Fruit fly (Drosophila melanogaster): ENCODE measurements around the gene r-cup.

- TF ChIP-seq EcR (GFP tag; optimal IDR thresholded peaks at IDR 0.05) (peak; percentile 64), CG34367 (tag; optimal IDR thresholded peaks at IDR 0.05) (no peak), CG8159 (tag; optimal IDR thresholded peaks at IDR 0.05) (no peak), gl (tag; optimal IDR thresholded peaks at IDR 0.05) (peak; percentile 51), CG14655 (GFP tag; optimal IDR thresholded peaks at IDR 0.05) (peak; percentile 36)
Measured at dm6 chrX:21054963-21055480, 29.3 kb upstream of the r-cup start.

Measured in whole organism, pupa.